Worm (Caenorhabditis elegans): Measurements from ENCODE around the gene lim-6.

- no peak for TF ChIP-seq nhr-28 (tag; optimal IDR thresholded peaks at IDR 0.05)
- TF ChIP-seq nhr-237 (tag; optimal IDR thresholded peaks at IDR 0.05): no peak
- TF ChIP-seq egl-27 (tag; optimal IDR thresholded peaks at IDR 0.05): no peak
- no peak for TF ChIP-seq unc-86 (tag; optimal IDR thresholded peaks at IDR 0.05)
- no peak for TF ChIP-seq nhr-76 (tag; optimal IDR thresholded peaks at IDR 0.05)
- no peak for TF ChIP-seq ztf-4 (tag; optimal IDR thresholded peaks at IDR 0.05)
- no peak for TF ChIP-seq elt-2 (tag; optimal IDR thresholded peaks at IDR 0.05)
- no peak for TF ChIP-seq zag-1 (tag; optimal IDR thresholded peaks at IDR 0.05)
- no peak for TF ChIP-seq lin-13 (GFP tag; optimal IDR thresholded peaks at IDR 0.05)
- no peak for TF ChIP-seq pax-3 (tag; optimal IDR thresholded peaks at IDR 0.05)
- TF ChIP-seq dsc-1 (tag; optimal IDR thresholded peaks at IDR 0.05): no peak
- TF ChIP-seq aha-1 (tag; optimal IDR thresholded peaks at IDR 0.05): no peak
- TF ChIP-seq zip-4 (GFP tag; optimal IDR thresholded peaks at IDR 0.05): no peak
- no peak for TF ChIP-seq ces-1 (GFP tag; optimal IDR thresholded peaks at IDR 0.05)
Observed at ce11 chrX:1110723-1111122, 38.5 kb downstream of the lim-6 start.

Data from whole organism, L1 larva.